Fruit fly (Drosophila melanogaster) whole organism, embryonic: Measurements from ENCODE around the gene SK.

ENCODE experiments used
- B-H1 ChIP-seq: fragments of 200-800 bp; sonication (Bioruptor generic); IDR thresholded peaks from 3 replicates; pipeline ENCODE4 v1.3.6; 2022; ENCODE audit warnings: missing biosample characterization, missing genetic modification characterization
- BEAF-32 ChIP-seq: fragments of 200-800 bp; sonication (Bioruptor generic); optimal IDR thresholded peaks from 3 replicates; lab custom pipeline; 2017; ENCODE audit warnings: missing biosample characterization, missing genetic modification characterization, mild to moderate bottlenecking, moderate library complexity, missing genetic modification reagents
- Bgb ChIP-seq: fragments of 200-800 bp; sonication (Bioruptor generic); IDR thresholded peaks from 2 replicates; pipeline ENCODE4 v1.3.6; 2022; ENCODE audit warnings: missing biosample characterization, missing genetic modification characterization; ENCODE audit not compliant: partially characterized antibody
- Blimp-1 ChIP-seq: fragments of 200-800 bp; sonication (Bioruptor generic); optimal IDR thresholded peaks from 3 replicates; lab custom pipeline; 2018; ENCODE audit warnings: missing biosample characterization, missing genetic modification characterization, mild to moderate bottlenecking, moderate library complexity, missing genetic modification reagents
- CG15479 ChIP-seq: fragments of 200-800 bp; sonication (Bioruptor generic); optimal IDR thresholded peaks from 3 replicates; lab custom pipeline; 2019; ENCODE audit warnings: missing biosample characterization, mild to moderate bottlenecking, missing genetic modification characterization, moderate library complexity
- CG15514 ChIP-seq: fragments of 200-800 bp; sonication (Bioruptor generic); optimal IDR thresholded peaks from 3 replicates; lab custom pipeline; 2017; ENCODE audit warnings: missing biosample characterization, missing genetic modification characterization, mild to moderate bottlenecking, moderate library complexity, missing genetic modification reagents
- CG15601 ChIP-seq: fragments of 200-800 bp; sonication (Bioruptor generic); optimal IDR thresholded peaks from 3 replicates; lab custom pipeline; 2019; ENCODE audit warnings: missing biosample characterization, mild to moderate bottlenecking, missing genetic modification characterization, moderate library complexity
- CG1603 ChIP-seq: fragments of 200-800 bp; sonication (Bioruptor generic); optimal IDR thresholded peaks from 2 replicates; lab custom pipeline; 2019; ENCODE audit warnings: missing biosample characterization, mild to moderate bottlenecking, missing genetic modification characterization, moderate library complexity
- CG16813 ChIP-seq: fragments of 200-800 bp; sonication (Bioruptor generic); IDR thresholded peaks from 3 replicates; pipeline ENCODE4 v1.3.6; 2022; ENCODE audit warnings: missing biosample characterization, missing genetic modification characterization; ENCODE audit not compliant: partially characterized antibody
- CG18262 ChIP-seq: fragments of 200-800 bp; optimal IDR thresholded peaks from 3 replicates; lab custom pipeline; 2019; ENCODE audit warnings: missing biosample characterization, mild to moderate bottlenecking, missing genetic modification characterization, moderate library complexity
- CG2116 ChIP-seq: fragments of 200-800 bp; sonication (Bioruptor generic); optimal IDR thresholded peaks from 3 replicates; lab custom pipeline; 2018; ENCODE audit warnings: missing biosample characterization, mild to moderate bottlenecking, missing genetic modification characterization
- CG42726 ChIP-seq: fragments of 200-800 bp; sonication (Bioruptor generic); IDR thresholded peaks from 2 replicates; pipeline ENCODE4 v1.3.6; 2022; ENCODE audit warnings: missing biosample characterization, missing genetic modification characterization; ENCODE audit not compliant: partially characterized antibody
- CG5245 ChIP-seq: fragments of 200-800 bp; sonication (Bioruptor generic); optimal IDR thresholded peaks from 3 replicates; lab custom pipeline; 2016; ENCODE audit warnings: missing biosample characterization, missing genetic modification characterization
- CG5953 ChIP-seq: fragments of 200-800 bp; sonication (Bioruptor generic); IDR thresholded peaks from 2 replicates; pipeline ENCODE4 v1.3.6; 2022; ENCODE audit warnings: missing biosample characterization, missing genetic modification characterization
- CG6175 ChIP-seq: fragments of 200-800 bp; sonication (Bioruptor generic); IDR thresholded peaks from 3 replicates; pipeline ENCODE4 v1.3.6; 2022; ENCODE audit warnings: missing biosample characterization, missing genetic modification characterization
- CG7372 ChIP-seq: fragments of 200-800 bp; sonication (Bioruptor generic); IDR thresholded peaks from 2 replicates; pipeline ENCODE4 v1.3.6; 2022; ENCODE audit warnings: missing biosample characterization, missing genetic modification characterization
- CG7786 ChIP-seq: fragments of 200-800 bp; sonication (Bioruptor generic); optimal IDR thresholded peaks from 2 replicates; lab custom pipeline; 2016; ENCODE audit warnings: missing biosample characterization, missing genetic modification characterization
- CG8290 ChIP-seq, 3 experiments: fragments of 200-800 bp; sonication (Bioruptor generic); optimal IDR thresholded peaks; 2 replicates each; lab custom pipeline; 2016 to 2019; ENCODE audit warnings: missing biosample characterization in 3 of 3, missing genetic modification characterization in 3 of 3, mild to moderate bottlenecking in 2 of 3, moderate library complexity in 1 of 3
- CG8765 ChIP-seq: fragments of 200-800 bp; sonication (Bioruptor generic); IDR thresholded peaks from 2 replicates; pipeline ENCODE4 v1.3.6; 2022; ENCODE audit warnings: missing biosample characterization, missing genetic modification characterization
- Dad ChIP-seq: fragments of 200-800 bp; sonication (Bioruptor generic); optimal IDR thresholded peaks from 3 replicates; lab custom pipeline; 2016; ENCODE audit warnings: missing biosample characterization, missing genetic modification characterization
- E2f1 ChIP-seq: fragments of 200-800 bp; sonication (Bioruptor generic); IDR thresholded peaks from 2 replicates; pipeline ENCODE4 v1.3.6; 2022; ENCODE audit warnings: missing biosample characterization, missing genetic modification characterization
- Elba2 ChIP-seq: fragments of 200-800 bp; sonication (Bioruptor generic); optimal IDR thresholded peaks from 3 replicates; lab custom pipeline; 2016; ENCODE audit warnings: missing biosample characterization, missing genetic modification characterization
- Ets97D ChIP-seq: fragments of 200-800 bp; sonication (Bioruptor generic); optimal IDR thresholded peaks from 3 replicates; lab custom pipeline; 2016; ENCODE audit warnings: missing biosample characterization, missing genetic modification characterization
- Hand ChIP-seq: fragments of 200-800 bp; sonication (Bioruptor generic); optimal IDR thresholded peaks from 2 replicates; lab custom pipeline; 2017; ENCODE audit warnings: mild to moderate bottlenecking, missing biosample characterization, missing genetic modification reagents, missing genetic modification characterization
- Hr3 ChIP-seq: fragments of 200-800 bp; sonication (Bioruptor generic); optimal IDR thresholded peaks from 3 replicates; lab custom pipeline; 2016; ENCODE audit warnings: missing biosample characterization, missing genetic modification characterization
- Hr39 ChIP-seq: fragments of >200 bp; optimal IDR thresholded peaks from 2 replicates; lab custom pipeline; 2017
- Stat92E ChIP-seq, 3 experiments: fragments of >200 bp in 2 of 3; fragments of 200-800 bp in 1 of 3; sonication (Bioruptor generic) in 1 of 3; optimal IDR thresholded peaks; 2 replicates each; lab custom pipeline; 2017 to 2019; ENCODE audit warnings: missing biosample characterization in 3 of 3, missing genetic modification characterization in 3 of 3, mild to moderate bottlenecking in 1 of 3, moderate library complexity in 1 of 3
- chif ChIP-seq, 2 experiments: fragments of 200-800 bp; sonication (Bioruptor generic); optimal IDR thresholded peaks; 3 replicates each; lab custom pipeline; 2016; ENCODE audit warnings: missing biosample characterization in 2 of 2, missing genetic modification characterization in 2 of 2
- crp ChIP-seq, 2 experiments: fragments of 200-800 bp; sonication (Bioruptor generic); optimal IDR thresholded peaks; 2 replicates in 1 of 2; 3 replicates in 1 of 2; lab custom pipeline; 2017; ENCODE audit warnings: missing biosample characterization in 2 of 2, missing genetic modification characterization in 2 of 2, mild to moderate bottlenecking in 1 of 2, moderate library complexity in 1 of 2
- cwo ChIP-seq: fragments of 200-800 bp; sonication (Bioruptor generic); optimal IDR thresholded peaks from 3 replicates; lab custom pipeline; 2017; ENCODE audit warnings: missing biosample characterization, missing genetic modification characterization, mild to moderate bottlenecking, moderate library complexity, missing genetic modification reagents
- dm ChIP-seq: fragments of 200-800 bp; sonication (Bioruptor generic); optimal IDR thresholded peaks from 3 replicates; lab custom pipeline; 2016; ENCODE audit warnings: missing biosample characterization, missing genetic modification characterization
- emc ChIP-seq: fragments of 200-800 bp; sonication (Bioruptor generic); optimal IDR thresholded peaks from 2 replicates; lab custom pipeline; 2016; ENCODE audit warnings: missing biosample characterization, missing genetic modification characterization
- esg ChIP-seq: fragments of 200-800 bp; sonication (Bioruptor generic); conservative IDR thresholded peaks from 2 replicates; pipeline ENCODE4 v1.3.6; 2022; ENCODE audit warnings: missing biosample characterization, missing genetic modification characterization
- hkb ChIP-seq, 2 experiments: fragments of 200-800 bp in 1 of 2; fragments of >200 bp in 1 of 2; sonication (Bioruptor generic) in 1 of 2; IDR thresholded peaks in 1 of 2; optimal IDR thresholded peaks in 1 of 2; 2 replicates each; pipeline versions ENCODE4 v1.3.6 to Lab custom; 2017 to 2022; ENCODE audit warnings: missing biosample characterization in 1 of 2, missing genetic modification characterization in 1 of 2
- inv ChIP-seq: fragments of 200-800 bp; sonication (Bioruptor generic); IDR thresholded peaks from 2 replicates; pipeline ENCODE4 v1.3.6; 2022; ENCODE audit warnings: missing biosample characterization, missing genetic modification characterization; ENCODE audit not compliant: partially characterized antibody
- lbe ChIP-seq: fragments of 200-800 bp; sonication (Bioruptor generic); optimal IDR thresholded peaks from 2 replicates; lab custom pipeline; 2016; ENCODE audit warnings: missing biosample characterization, mild to moderate bottlenecking, missing genetic modification characterization
- nerfin-1 ChIP-seq: fragments of 200-800 bp; sonication (Bioruptor generic); optimal IDR thresholded peaks from 3 replicates; lab custom pipeline; 2019; ENCODE audit warnings: missing biosample characterization, mild to moderate bottlenecking, missing genetic modification characterization, moderate library complexity
- pfk ChIP-seq: fragments of 200-800 bp; sonication (Bioruptor generic); optimal IDR thresholded peaks from 2 replicates; lab custom pipeline; 2018; ENCODE audit warnings: missing biosample characterization, mild to moderate bottlenecking, missing genetic modification characterization, moderate library complexity
- phol ChIP-seq: fragments of 200-800 bp; sonication (Bioruptor generic); optimal IDR thresholded peaks from 3 replicates; lab custom pipeline; 2018; ENCODE audit warnings: missing biosample characterization, mild to moderate bottlenecking, missing genetic modification characterization, moderate library complexity
- row ChIP-seq: fragments of 200-800 bp; sonication (Bioruptor generic); IDR thresholded peaks from 3 replicates; pipeline ENCODE4 v1.3.6; 2022; ENCODE audit warnings: missing biosample characterization, missing genetic modification characterization
- run ChIP-seq: fragments of 200-800 bp; sonication (Bioruptor generic); optimal IDR thresholded peaks from 3 replicates; lab custom pipeline; 2018; ENCODE audit warnings: missing biosample characterization, mild to moderate bottlenecking, missing genetic modification characterization
- trem ChIP-seq: fragments of 200-800 bp; optimal IDR thresholded peaks from 3 replicates; lab custom pipeline; 2019; ENCODE audit warnings: missing biosample characterization, mild to moderate bottlenecking, missing genetic modification characterization, moderate library complexity
- unc-4 ChIP-seq: fragments of 200-800 bp; sonication (Bioruptor generic); IDR thresholded peaks from 2 replicates; pipeline ENCODE4 v1.3.6; 2022; ENCODE audit warnings: missing biosample characterization, missing genetic modification characterization; ENCODE audit not compliant: partially characterized antibody

The SK gene

DNA sequence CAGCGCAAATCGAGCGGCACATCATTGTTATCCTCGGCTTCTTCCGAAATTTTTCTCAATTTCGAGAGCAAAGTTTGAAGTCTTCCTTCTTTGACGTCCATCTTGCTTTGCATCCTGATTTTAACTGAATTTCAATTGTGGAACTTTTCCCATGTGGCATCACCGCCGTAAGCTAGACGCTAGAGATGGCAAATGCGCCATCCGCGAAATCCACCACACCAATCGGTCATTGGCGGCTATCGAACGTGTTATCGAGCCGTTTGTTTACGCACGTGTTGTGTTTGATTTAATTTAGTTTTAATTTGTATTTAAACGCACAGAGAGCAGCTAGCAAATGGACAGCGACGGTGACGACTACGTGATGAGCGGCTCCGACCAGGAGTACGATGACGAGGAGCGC is 22.9 kb upstream of the SK start, which contains the start of the genes CG15930 and Sas10 (continued):
- TF ChIP-seq BEAF-32 (GFP tag; lab: Kevin White, UChicago) (peak; percentile 44), CG16813 (peak; percentile 16; the same call in 1 of the 3 replicates), unc-4 (GFP tag; lab: Robert Waterston, UW) (0 out of 2 replicates have a peak, but pooled peaks have one; percentile 27), CG42726 (no peak), CG7786 (GFP tag; lab: Kevin White, UChicago) (no peak), CG6175 (no peak), CG2116 (GFP tag; lab: Kevin White, UChicago) (peak; percentile 20), hkb (optimal IDR thresholded peaks at IDR 0.05; lab: Kevin White, UChicago) (no peak), hkb (GFP tag; IDR thresholded peaks at IDR 0.05; lab: Robert Waterston, UW) (no peak), Elba2 (no peak), crp (GFP tag; optimal IDR thresholded peaks at IDR 0.05; lab: Kevin White, UChicago) (no peak), CG15514 (GFP tag; lab: Kevin White, UChicago) (peak; percentile 53), CG5953 (GFP tag; lab: Robert Waterston, UW) (no peak), Ets97D (GFP tag; lab: Kevin White, UChicago) (peak; percentile 64), Blimp-1 (GFP tag; lab: Kevin White, UChicago) (no peak), run (tag; lab: Kevin White, UChicago) (no peak), E2f1 (no peak), row (GFP tag; lab: Robert Waterston, UW) (no peak), inv (GFP tag; lab: Robert Waterston, UW) (peak; percentile 20; the same call in 1 of the 2 replicates), CG15479 (GFP tag; lab: Kevin White, UChicago) (no peak), CG8290 (GFP tag; optimal IDR thresholded peaks at IDR 0.05; lab: Kevin White, UChicago) (peak; percentile 60), CG8290 (tag; optimal IDR thresholded peaks at IDR 0.05; lab: Kevin White, UChicago) (peak in 1 of 2 experiments; percentile 3), Hand (no peak), phol (peak; percentile 90), Dad (no peak), Hr39 (lab: Kevin White, UChicago) (no peak), cwo (GFP tag; lab: Kevin White, UChicago) (peak; percentile 16), chif (GFP tag; optimal IDR thresholded peaks at IDR 0.05; lab: Kevin White, UChicago) (no peak), CG15601 (no peak), CG5245 (GFP tag; lab: Kevin White, UChicago) (no peak), pfk (GFP tag; lab: Kevin White, UChicago) (no peak), B-H1 (no peak), Hr3 (GFP tag; lab: Kevin White, UChicago) (no peak), esg (no peak), emc (GFP tag; lab: Kevin White, UChicago) (no peak), trem (tag; lab: Kevin White, UChicago) (peak; percentile 27), CG18262 (no peak), CG1603 (tag; lab: Kevin White, UChicago) (no peak), dm (GFP tag; lab: Kevin White, UChicago) (peak; percentile 88), Bgb (GFP tag; lab: Robert Waterston, UW) (peak; percentile 47; the same call in 1 of the 2 replicates), lbe (GFP tag; lab: Kevin White, UChicago) (no peak), nerfin-1 (tag; lab: Kevin White, UChicago) (no peak), Stat92E (GFP tag; optimal IDR thresholded peaks at IDR 0.05; lab: Kevin White, UChicago) (no peak), CG7372 (GFP tag; lab: Robert Waterston, UW) (no peak), CG8765 (GFP tag; lab: Robert Waterston, UW) (no peak)
